Worm (Caenorhabditis elegans) whole organism, late embryonic: Measurements from ENCODE around the gene sri-78.
"Not testable (repeated sequence)": the region's sequence is repeated elsewhere in the genome, so short reads cannot be mapped to it uniquely, and the experiment has no call there.

Experiments
- C08G9.2 ChIP-seq: sonication (generic microtip); optimal IDR thresholded peaks from 2 replicates; lab custom pipeline; 2016; ENCODE audit warnings: mild to moderate bottlenecking, missing genetic modification characterization, moderate library complexity, missing compliant biosample characterization
- C38D4.7 ChIP-seq: fragments of 200-800 bp; sonication (Bioruptor generic); optimal IDR thresholded peaks from 2 replicates; lab custom pipeline; 2018; ENCODE audit warnings: mild to moderate bottlenecking, missing genetic modification characterization, moderate library complexity, missing compliant biosample characterization
- T23F11.4 ChIP-seq: fragments of 200-800 bp; sonication (Bioruptor generic); optimal IDR thresholded peaks from 2 replicates; lab custom pipeline; 2018; ENCODE audit warnings: mild to moderate bottlenecking, missing genetic modification characterization, missing compliant biosample characterization
- ahr-1 ChIP-seq: sonication (generic microtip); optimal IDR thresholded peaks from 2 replicates; lab custom pipeline; 2016; ENCODE audit warnings: missing genetic modification characterization, missing compliant biosample characterization
- ceh-18 ChIP-seq: sonication (generic microtip); optimal IDR thresholded peaks from 2 replicates; lab custom pipeline; 2016; ENCODE audit warnings: missing genetic modification characterization, missing compliant biosample characterization
- ceh-19 ChIP-seq: fragments of 200-800 bp; sonication (Bioruptor generic); optimal IDR thresholded peaks from 2 replicates; lab custom pipeline; 2018; ENCODE audit warnings: mild to moderate bottlenecking, missing genetic modification characterization, missing compliant biosample characterization
- ceh-2 ChIP-seq: sonication (generic microtip); optimal IDR thresholded peaks from 2 replicates; lab custom pipeline; 2016; ENCODE audit warnings: missing genotype, missing genetic modification characterization, missing compliant biosample characterization
- ceh-22 ChIP-seq: sonication (generic microtip); optimal IDR thresholded peaks from 2 replicates; lab custom pipeline; 2017; ENCODE audit warnings: missing biosample characterization, missing genetic modification characterization
- ceh-24 ChIP-seq: sonication (generic microtip); optimal IDR thresholded peaks from 2 replicates; lab custom pipeline; 2016; ENCODE audit warnings: mild to moderate bottlenecking, missing genetic modification characterization, missing compliant biosample characterization
- ceh-30 ChIP-seq: fragments of 150-350 bp; optimal IDR thresholded peaks from 2 replicates; lab custom pipeline; 2014; ENCODE audit warnings: missing biosample characterization, missing genetic modification characterization
- ceh-31 ChIP-seq: sonication (generic microtip); optimal IDR thresholded peaks from 2 replicates; lab custom pipeline; 2016; ENCODE audit warnings: missing genetic modification characterization, missing compliant biosample characterization
- ceh-34 ChIP-seq: sonication (generic microtip); optimal IDR thresholded peaks from 2 replicates; lab custom pipeline; 2016; ENCODE audit warnings: mild to moderate bottlenecking, missing genetic modification characterization, missing compliant biosample characterization
- ceh-48 ChIP-seq: sonication (generic microtip); optimal IDR thresholded peaks from 2 replicates; lab custom pipeline; 2016; ENCODE audit warnings: missing genetic modification characterization, inconsistent platforms, missing compliant biosample characterization
- dmd-4 ChIP-seq: sonication (generic microtip); optimal IDR thresholded peaks from 2 replicates; lab custom pipeline; 2016; ENCODE audit warnings: borderline replicate concordance, missing genetic modification characterization, missing compliant biosample characterization
- elt-2 ChIP-seq: sonication (generic microtip); optimal IDR thresholded peaks from 2 replicates; lab custom pipeline; 2016; ENCODE audit warnings: missing genetic modification reagents, missing genetic modification characterization, missing compliant biosample characterization
- fax-1 ChIP-seq: sonication (generic microtip); optimal IDR thresholded peaks from 2 replicates; lab custom pipeline; 2016; ENCODE audit warnings: missing genotype, missing genetic modification characterization, missing compliant biosample characterization
- fkh-6 ChIP-seq: sonication (generic microtip); optimal IDR thresholded peaks from 2 replicates; lab custom pipeline; 2016; ENCODE audit warnings: missing genetic modification characterization, missing compliant biosample characterization
- gmeb-2 ChIP-seq: sonication (generic microtip); optimal IDR thresholded peaks from 2 replicates; lab custom pipeline; 2016; ENCODE audit warnings: missing genetic modification characterization, inconsistent platforms, missing compliant biosample characterization
- hlh-13 ChIP-seq: fragments of 200-800 bp; sonication (Bioruptor generic); optimal IDR thresholded peaks from 2 replicates; lab custom pipeline; 2018; ENCODE audit warnings: mild to moderate bottlenecking, missing genetic modification characterization, missing compliant biosample characterization
- hlh-30 ChIP-seq: sonication (generic microtip); optimal IDR thresholded peaks from 2 replicates; lab custom pipeline; 2017; ENCODE audit warnings: antibody characterized with exemption, missing genetic modification characterization, missing compliant biosample characterization; ENCODE audit not compliant: insufficient read depth
- hlh-6 ChIP-seq: sonication (generic microtip); optimal IDR thresholded peaks from 2 replicates; lab custom pipeline; 2016; ENCODE audit warnings: missing genotype, missing genetic modification characterization, missing compliant biosample characterization
- lim-6 ChIP-seq: sonication (generic microtip); optimal IDR thresholded peaks from 2 replicates; lab custom pipeline; 2016; ENCODE audit warnings: missing genetic modification characterization, missing compliant biosample characterization
- nhr-232 ChIP-seq: sonication (generic microtip); optimal IDR thresholded peaks from 2 replicates; lab custom pipeline; 2016; ENCODE audit warnings: missing genetic modification characterization, missing compliant biosample characterization
- npax-4 ChIP-seq: sonication (generic microtip); optimal IDR thresholded peaks from 2 replicates; lab custom pipeline; 2016; ENCODE audit warnings: missing genetic modification characterization, missing compliant biosample characterization
- pag-3 ChIP-seq: sonication (generic microtip); optimal IDR thresholded peaks from 2 replicates; lab custom pipeline; 2016; ENCODE audit warnings: missing compliant biosample characterization, missing genetic modification characterization, borderline replicate concordance
- pha-2 ChIP-seq: sonication (generic microtip); optimal IDR thresholded peaks from 2 replicates; lab custom pipeline; 2017; ENCODE audit warnings: mild to moderate bottlenecking, missing genetic modification characterization, missing compliant biosample characterization
- pqm-1 ChIP-seq: sonication (generic microtip); optimal IDR thresholded peaks from 2 replicates; lab custom pipeline; 2016; ENCODE audit warnings: missing genetic modification characterization, missing compliant biosample characterization
- pros-1 ChIP-seq: fragments of 150-350 bp; optimal IDR thresholded peaks from 2 replicates; lab custom pipeline; 2014; ENCODE audit warnings: missing biosample characterization, missing genetic modification reagents, missing genetic modification characterization
- rnt-1 ChIP-seq: sonication (generic microtip); optimal IDR thresholded peaks from 2 replicates; lab custom pipeline; 2016; ENCODE audit warnings: missing genetic modification characterization, missing compliant biosample characterization
- sox-2 ChIP-seq: fragments of 200-800 bp; sonication (Bioruptor generic); IDR thresholded peaks from 2 replicates; pipeline ENCODE4 v1.3.6; 2022; ENCODE audit warnings: missing genetic modification reagents, missing genetic modification characterization, missing compliant biosample characterization
- sox-4 ChIP-seq: sonication (generic microtip); optimal IDR thresholded peaks from 2 replicates; lab custom pipeline; 2017; ENCODE audit warnings: mild to moderate bottlenecking, missing genetic modification characterization, inconsistent platforms, missing compliant biosample characterization
- syd-9 ChIP-seq: sonication (generic microtip); optimal IDR thresholded peaks from 2 replicates; lab custom pipeline; 2016; ENCODE audit warnings: mild to moderate bottlenecking, missing genetic modification characterization, moderate library complexity, missing compliant biosample characterization
- tbx-2 ChIP-seq: sonication (generic microtip); optimal IDR thresholded peaks from 2 replicates; lab custom pipeline; 2016; ENCODE audit warnings: missing genetic modification characterization, missing compliant biosample characterization
- ttx-3 ChIP-seq: sonication (generic microtip); optimal IDR thresholded peaks from 2 replicates; lab custom pipeline; 2016; ENCODE audit warnings: missing genetic modification reagents, missing genetic modification characterization, missing compliant biosample characterization
- unc-3 ChIP-seq, 2 experiments: fragments of 200-800 bp in 1 of 2; sonication (Bioruptor generic) in 1 of 2; sonication (generic microtip) in 1 of 2; conservative IDR thresholded peaks in 1 of 2; optimal IDR thresholded peaks in 1 of 2; 2 replicates each; pipeline versions ENCODE4 v1.3.6 to Lab custom; 2016 to 2022; ENCODE audit warnings: missing compliant biosample characterization in 2 of 2, missing genetic modification characterization in 2 of 2, missing genetic modification reagents in 1 of 2
- unc-42 ChIP-seq: sonication (generic microtip); optimal IDR thresholded peaks from 2 replicates; lab custom pipeline; 2016; ENCODE audit warnings: missing genotype, missing genetic modification characterization, missing compliant biosample characterization
- unc-55 ChIP-seq: sonication (generic microtip); optimal IDR thresholded peaks from 2 replicates; lab custom pipeline; 2017; ENCODE audit warnings: missing biosample characterization, missing genetic modification reagents, missing genetic modification characterization
- unc-86 ChIP-seq: sonication (generic microtip); optimal IDR thresholded peaks from 2 replicates; lab custom pipeline; 2016; ENCODE audit warnings: missing genetic modification characterization, missing compliant biosample characterization
- zip-5 ChIP-seq: sonication (generic microtip); optimal IDR thresholded peaks from 2 replicates; lab custom pipeline; 2016; ENCODE audit warnings: missing genetic modification characterization, missing compliant biosample characterization

The sri-78 gene

DNA sequence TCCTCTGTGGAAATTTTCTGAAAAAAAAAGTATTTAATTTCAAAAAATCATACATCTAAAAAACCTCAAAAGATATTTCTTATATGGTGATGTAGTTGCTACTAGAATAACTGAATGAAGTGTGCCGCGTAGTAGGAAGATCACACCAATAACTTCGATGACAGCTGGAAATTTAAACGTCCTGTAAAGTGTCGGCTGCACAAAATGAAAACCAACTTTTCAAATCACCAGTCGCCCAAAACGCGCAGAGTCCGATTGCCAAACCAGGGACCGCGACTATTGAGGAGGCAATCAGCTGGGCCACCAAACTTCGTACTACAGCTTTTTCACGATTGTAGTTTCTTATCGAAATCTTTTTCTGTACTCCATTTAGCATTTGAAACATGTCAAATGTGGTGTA is 16.3 kb downstream of the sri-78 start, which contains the start of gene sri-48:
TSS of gene sri-48 (minus strand) at position 101 of the 400 bp plus-strand sequence.
- TF ChIP-seq C08G9.2 (tag; lab: Kevin White, UChicago); ceh-48 (tag; lab: Kevin White, UChicago); elt-2: not testable (repeated sequence)
- TF ChIP-seq, all 69 proteins: peak for 0; not testable (repeated sequence) for 69

DNA sequence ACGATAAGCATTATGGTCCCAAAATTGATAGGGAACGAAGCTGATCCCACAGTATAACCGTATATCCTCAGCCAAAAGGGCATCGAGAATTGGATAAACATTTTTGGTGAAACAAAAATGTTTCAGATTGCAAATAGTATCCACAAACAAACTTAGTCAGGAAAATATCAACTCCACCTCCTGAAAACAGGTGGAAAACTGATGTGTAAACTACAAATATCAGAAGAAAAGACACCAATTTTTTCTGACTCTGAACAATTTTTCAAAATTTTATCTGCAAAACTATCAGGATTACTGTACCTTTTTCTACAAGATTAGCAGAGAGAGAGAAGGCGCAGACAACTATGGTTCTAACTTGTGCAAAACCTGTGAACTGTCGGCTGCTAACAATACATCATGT is 17.6 kb downstream of the sri-78 start, which contains the start of gene sri-53:
TSS of gene sri-53 (minus strand) at position 101 of the 400 bp plus-strand sequence.
- no peak for TF ChIP-seq sox-4 (tag; lab: Kevin White, UChicago)
- TF ChIP-seq T23F11.4 (GFP tag; lab: Kevin White, UChicago), result no peak
- no peak for TF ChIP-seq unc-55 (GFP tag; lab: Kevin White, UChicago)
- TF ChIP-seq hlh-13 (GFP tag; lab: Kevin White, UChicago), result no peak
- TF ChIP-seq C08G9.2 (tag; lab: Kevin White, UChicago), result no peak
- no peak for TF ChIP-seq pros-1 (tag; lab: Kevin White, UChicago)
- TF ChIP-seq ttx-3 (tag; lab: Kevin White, UChicago), result no peak
- TF ChIP-seq ceh-2 (tag; lab: Kevin White, UChicago), result no peak
- TF ChIP-seq ceh-18 (tag; lab: Kevin White, UChicago), result no peak
- no peak for TF ChIP-seq unc-86
- TF ChIP-seq nhr-232, result no peak
- no peak for TF ChIP-seq fax-1 (tag; lab: Kevin White, UChicago)
- TF ChIP-seq ceh-22 (tag; lab: Kevin White, UChicago), result no peak
- TF ChIP-seq ceh-48 (tag; lab: Kevin White, UChicago), result no peak
- TF ChIP-seq rnt-1 (tag; lab: Kevin White, UChicago), result no peak
- no peak for TF ChIP-seq zip-5 (tag; lab: Kevin White, UChicago)
- TF ChIP-seq dmd-4, result no peak
- TF ChIP-seq hlh-6 (tag; lab: Kevin White, UChicago), result no peak
- TF ChIP-seq ceh-31, result no peak
- no peak for TF ChIP-seq ahr-1 (tag; lab: Kevin White, UChicago)

DNA sequence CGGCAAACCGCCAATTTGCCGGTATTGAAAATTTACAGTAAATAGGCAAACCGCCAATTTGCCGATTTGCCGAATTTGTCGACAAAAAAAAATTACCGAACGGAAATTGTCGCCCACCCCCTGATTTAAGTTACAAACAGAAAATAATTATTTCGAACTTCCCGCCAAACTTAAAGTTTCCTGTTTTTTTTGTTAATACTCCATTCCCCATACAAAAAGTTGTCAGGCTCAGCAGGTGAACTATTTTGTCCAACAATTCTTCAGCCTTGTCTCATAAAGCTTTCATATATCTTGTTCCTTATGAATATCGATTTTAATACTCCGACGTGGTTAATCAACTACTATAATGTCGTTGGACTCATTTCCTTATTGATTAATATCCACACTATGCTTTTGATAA is 18.5 kb downstream of the sri-78 start, which contains the start of gene sri-50:
TSS of gene sri-50 (plus strand) at position 301 of the 400 bp plus-strand sequence.
- TF ChIP-seq C08G9.2 (tag; lab: Kevin White, UChicago) (no peak), pqm-1 (no peak), gmeb-2 (tag; lab: Kevin White, UChicago) (no peak), unc-3 (GFP tag; conservative IDR thresholded peaks at IDR 0.05; lab: Robert Waterston, UW) (no peak), unc-3 (tag; optimal IDR thresholded peaks at IDR 0.05; lab: Kevin White, UChicago) (no peak), unc-42 (tag; lab: Kevin White, UChicago) (no peak), syd-9 (tag; lab: Kevin White, UChicago) (no peak), hlh-30 (tag; lab: Kevin White, UChicago) (no peak), ceh-2 (tag; lab: Kevin White, UChicago) (no peak), pha-2 (tag; lab: Kevin White, UChicago) (no peak)

DNA sequence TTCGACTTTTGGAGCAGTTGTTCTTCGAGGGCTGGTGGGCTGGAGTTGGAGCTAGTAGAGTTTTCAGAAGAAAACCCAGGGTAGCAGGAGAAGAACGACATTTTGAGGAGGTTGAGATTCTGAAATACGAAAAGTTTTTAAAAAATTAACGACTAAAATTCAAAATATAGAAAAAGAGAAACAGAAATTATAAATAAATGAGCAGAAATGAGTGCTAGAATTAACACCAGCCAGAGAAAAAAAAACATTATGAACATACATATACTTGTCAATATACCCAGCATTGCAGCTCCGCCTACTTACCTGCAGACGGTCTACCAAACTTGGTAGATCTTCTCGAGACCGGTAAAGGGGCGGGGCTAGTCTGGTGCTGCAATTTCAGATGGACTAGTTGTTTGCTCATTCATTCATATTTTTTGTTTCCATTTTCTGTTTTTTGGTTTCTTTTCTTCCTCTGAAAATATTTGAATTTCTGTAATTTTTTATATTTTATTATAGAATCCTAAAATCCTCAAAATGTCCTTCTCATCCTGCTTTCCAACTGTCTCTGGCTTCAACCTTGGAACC is 21.5 kb downstream of the sri-78 start, which contains the start of the genes ZC239.20 and ZC239.21:
TSS of gene ZC239.20 (minus strand) at position 101 of the 567 bp plus-strand sequence.
TSS of gene ZC239.21 (plus strand) at position 517 of the 567 bp plus-strand sequence.
- no peak for TF ChIP-seq ceh-34 (tag; lab: Kevin White, UChicago)
- TF ChIP-seq ceh-48 (tag; lab: Kevin White, UChicago), result no peak
- no peak for TF ChIP-seq tbx-2 (tag; lab: Kevin White, UChicago)
- no peak for TF ChIP-seq C38D4.7 (GFP tag; lab: Kevin White, UChicago)
- no peak for TF ChIP-seq lim-6 (tag; lab: Kevin White, UChicago)
- TF ChIP-seq pag-3 (tag; lab: Kevin White, UChicago), result no peak
- no peak for TF ChIP-seq ceh-24 (tag; lab: Kevin White, UChicago)
- no peak for TF ChIP-seq ceh-18 (tag; lab: Kevin White, UChicago)
- no peak for TF ChIP-seq fkh-6 (tag; lab: Kevin White, UChicago)
- no peak for TF ChIP-seq fax-1 (tag; lab: Kevin White, UChicago)
- no peak for TF ChIP-seq ttx-3 (tag; lab: Kevin White, UChicago)
- no peak for TF ChIP-seq sox-2 (GFP tag; lab: Robert Waterston, UW)
- no peak for TF ChIP-seq ceh-19 (GFP tag; lab: Kevin White, UChicago)
- TF ChIP-seq ceh-30 (tag; lab: Kevin White, UChicago), result no peak
- no peak for TF ChIP-seq hlh-6 (tag; lab: Kevin White, UChicago)
- no peak for TF ChIP-seq unc-3 (GFP tag; conservative IDR thresholded peaks at IDR 0.05; lab: Robert Waterston, UW)
- TF ChIP-seq unc-3 (tag; optimal IDR thresholded peaks at IDR 0.05; lab: Kevin White, UChicago), result no peak
- TF ChIP-seq npax-4 (tag; lab: Kevin White, UChicago), result no peak
